Worm (Caenorhabditis elegans): ENCODE data around the gene M01H9.2.

- TF ChIP-seq mxl-1 (tag; optimal IDR thresholded peaks at IDR 0.05) (no peak), lsy-27 (tag; optimal IDR thresholded peaks at IDR 0.05; ENCODE audit: borderline replicate concordance, insufficient read depth) (no peak), F23B12.7 (tag; optimal IDR thresholded peaks at IDR 0.05; ENCODE audit: insufficient read depth) (no peak), pha-4 (tag; optimal IDR thresholded peaks at IDR 0.05) (no peak), lsl-1 (GFP tag; optimal IDR thresholded peaks at IDR 0.05) (no peak), unc-62 (GFP tag; optimal IDR thresholded peaks at IDR 0.05) (no peak), K12H6.12 (tag; optimal IDR thresholded peaks at IDR 0.05) (no peak)
Observed at ce11 chrIV:4459342-4459741, 3.7 kb downstream of the M01H9.2 start.
